Fruit fly (Drosophila melanogaster) whole organism, embryonic: ENCODE measurements around the gene CG9970.

Experiments used
- Antp ChIP-seq: fragments of 200-800 bp; sonication (Bioruptor generic); optimal IDR thresholded peaks from 3 replicates; lab custom pipeline; 2016; ENCODE audit warnings: missing biosample characterization, missing genetic modification characterization
- CG10321 ChIP-seq: fragments of 200-800 bp; sonication (Bioruptor generic); IDR thresholded peaks from 2 replicates; pipeline ENCODE4 v1.3.6; 2022; ENCODE audit warnings: missing biosample characterization, missing genetic modification characterization
- CG10366 ChIP-seq: fragments of 200-800 bp; sonication (Bioruptor generic); IDR thresholded peaks from 2 replicates; pipeline ENCODE4 v1.3.6; 2022; ENCODE audit warnings: missing biosample characterization, missing genetic modification characterization
- CG11504 ChIP-seq: fragments of 200-800 bp; sonication (Bioruptor generic); optimal IDR thresholded peaks from 3 replicates; lab custom pipeline; 2019; ENCODE audit warnings: missing biosample characterization, mild to moderate bottlenecking, missing genetic modification characterization, moderate library complexity
- CG15479 ChIP-seq: fragments of 200-800 bp; sonication (Bioruptor generic); optimal IDR thresholded peaks from 3 replicates; lab custom pipeline; 2019; ENCODE audit warnings: missing biosample characterization, mild to moderate bottlenecking, missing genetic modification characterization, moderate library complexity
- CG15514 ChIP-seq: fragments of 200-800 bp; sonication (Bioruptor generic); optimal IDR thresholded peaks from 3 replicates; lab custom pipeline; 2017; ENCODE audit warnings: missing biosample characterization, missing genetic modification characterization, mild to moderate bottlenecking, moderate library complexity, missing genetic modification reagents
- CG18262 ChIP-seq: fragments of 200-800 bp; optimal IDR thresholded peaks from 3 replicates; lab custom pipeline; 2019; ENCODE audit warnings: missing biosample characterization, mild to moderate bottlenecking, missing genetic modification characterization, moderate library complexity
- CG1832 ChIP-seq: fragments of 200-800 bp; sonication (Bioruptor generic); optimal IDR thresholded peaks from 2 replicates; lab custom pipeline; 2017; ENCODE audit warnings: missing biosample characterization, mild to moderate bottlenecking, missing genetic modification characterization, inconsistent platforms
- CG18764 ChIP-seq: fragments of 200-800 bp; sonication (Bioruptor generic); optimal IDR thresholded peaks from 3 replicates; lab custom pipeline; 2016; ENCODE audit warnings: missing biosample characterization, missing genetic modification characterization
- CG32772 ChIP-seq: fragments of 200-800 bp; sonication (Bioruptor generic); IDR thresholded peaks from 2 replicates; pipeline ENCODE4 v1.3.6; 2022; ENCODE audit warnings: missing biosample characterization, missing genetic modification characterization
- CG34376 ChIP-seq: fragments of 200-800 bp; sonication (Bioruptor generic); optimal IDR thresholded peaks from 2 replicates; lab custom pipeline; 2018; ENCODE audit warnings: missing biosample characterization, mild to moderate bottlenecking, missing genetic modification characterization
- CG8478 ChIP-seq: fragments of >200 bp; optimal IDR thresholded peaks from 2 replicates; lab custom pipeline; 2018
- CrebB ChIP-seq: fragments of 200-800 bp; sonication (Bioruptor generic); optimal IDR thresholded peaks from 3 replicates; lab custom pipeline; 2018; ENCODE audit warnings: missing biosample characterization, mild to moderate bottlenecking, missing genetic modification characterization
- D ChIP-seq, 2 experiments: fragments of 200-800 bp in 1 of 2; fragments of >200 bp in 1 of 2; sonication (Bioruptor generic) in 1 of 2; optimal IDR thresholded peaks; 2 replicates in 1 of 2; 3 replicates in 1 of 2; lab custom pipeline; 2017; ENCODE audit warnings: mild to moderate bottlenecking in 1 of 2, missing biosample characterization in 1 of 2, missing genetic modification characterization in 1 of 2, missing genetic modification reagents in 1 of 2
- Dfd ChIP-seq, 2 experiments: fragments of >200 bp; optimal IDR thresholded peaks; 2 replicates each; lab custom pipeline; 2017; ENCODE audit warnings: missing biosample characterization in 2 of 2, missing genetic modification characterization in 2 of 2
- Fer2 ChIP-seq: fragments of 200-800 bp; sonication (Bioruptor generic); optimal IDR thresholded peaks from 2 replicates; lab custom pipeline; 2018; ENCODE audit warnings: missing biosample characterization, mild to moderate bottlenecking, missing genetic modification characterization, moderate library complexity
- Ptx1 ChIP-seq: fragments of 200-800 bp; sonication (Bioruptor generic); IDR thresholded peaks from 2 replicates; pipeline ENCODE4 v1.3.6; 2022; ENCODE audit warnings: missing biosample characterization, missing genetic modification characterization
- ac ChIP-seq: fragments of 200-800 bp; sonication (Bioruptor generic); optimal IDR thresholded peaks from 3 replicates; lab custom pipeline; 2017; ENCODE audit warnings: missing biosample characterization, mild to moderate bottlenecking, missing genetic modification characterization
- amos ChIP-seq: fragments of 200-800 bp; sonication (Bioruptor generic); IDR thresholded peaks from 2 replicates; pipeline ENCODE4 v1.3.6; 2022; ENCODE audit warnings: missing biosample characterization, missing genetic modification characterization; ENCODE audit not compliant: partially characterized antibody
- bsh ChIP-seq, 2 experiments: fragments of 200-800 bp; sonication (Bioruptor generic); optimal IDR thresholded peaks; 2 replicates each; lab custom pipeline; 2017 to 2018; ENCODE audit warnings: mild to moderate bottlenecking in 2 of 2, missing biosample characterization in 2 of 2, missing genetic modification characterization in 2 of 2, moderate library complexity in 1 of 2
- cg ChIP-seq: fragments of 200-800 bp; sonication (Bioruptor generic); optimal IDR thresholded peaks from 3 replicates; lab custom pipeline; 2019; ENCODE audit warnings: missing biosample characterization, mild to moderate bottlenecking, missing genetic modification characterization, moderate library complexity
- corto ChIP-seq: fragments of 200-800 bp; sonication (Bioruptor generic); optimal IDR thresholded peaks from 2 replicates; lab custom pipeline; 2016; ENCODE audit warnings: missing biosample characterization, mild to moderate bottlenecking, missing genetic modification characterization, moderate library complexity
- dan ChIP-seq: fragments of 200-800 bp; sonication (Bioruptor generic); IDR thresholded peaks from 2 replicates; pipeline ENCODE4 v1.3.6; 2022; ENCODE audit warnings: missing biosample characterization, missing genetic modification characterization
- dimm ChIP-seq: fragments of 200-800 bp; sonication (Bioruptor generic); IDR thresholded peaks from 2 replicates; pipeline ENCODE4 v1.3.6; 2022; ENCODE audit warnings: missing biosample characterization, missing genetic modification characterization
- dpn ChIP-seq, 2 experiments: fragments of 200-800 bp; sonication (Bioruptor generic); optimal IDR thresholded peaks; 3 replicates each; lab custom pipeline; 2016; ENCODE audit warnings: missing biosample characterization in 2 of 2, missing genetic modification characterization in 2 of 2
- kni ChIP-seq: fragments of 200-800 bp; sonication (Bioruptor generic); optimal IDR thresholded peaks from 3 replicates; lab custom pipeline; 2017; ENCODE audit warnings: mild to moderate bottlenecking, missing biosample characterization, missing genetic modification reagents, missing genetic modification characterization
- knrl ChIP-seq: fragments of 200-800 bp; sonication (Bioruptor generic); IDR thresholded peaks from 3 replicates; pipeline ENCODE4 v1.3.6; 2022; ENCODE audit warnings: missing biosample characterization, missing genetic modification characterization; ENCODE audit not compliant: partially characterized antibody
- lbe ChIP-seq: fragments of 200-800 bp; sonication (Bioruptor generic); optimal IDR thresholded peaks from 2 replicates; lab custom pipeline; 2016; ENCODE audit warnings: missing biosample characterization, mild to moderate bottlenecking, missing genetic modification characterization
- nerfin-1 ChIP-seq: fragments of 200-800 bp; sonication (Bioruptor generic); optimal IDR thresholded peaks from 3 replicates; lab custom pipeline; 2019; ENCODE audit warnings: missing biosample characterization, mild to moderate bottlenecking, missing genetic modification characterization, moderate library complexity
- nom ChIP-seq: fragments of 200-800 bp; sonication (Bioruptor generic); optimal IDR thresholded peaks from 2 replicates; lab custom pipeline; 2017; ENCODE audit warnings: missing biosample characterization, missing genetic modification characterization, mild to moderate bottlenecking, moderate library complexity, missing genetic modification reagents
- phol ChIP-seq: fragments of 200-800 bp; sonication (Bioruptor generic); optimal IDR thresholded peaks from 3 replicates; lab custom pipeline; 2018; ENCODE audit warnings: missing biosample characterization, mild to moderate bottlenecking, missing genetic modification characterization, moderate library complexity
- pros ChIP-seq: fragments of 200-800 bp; sonication (Bioruptor generic); optimal IDR thresholded peaks from 3 replicates; lab custom pipeline; 2019; ENCODE audit warnings: missing biosample characterization, mild to moderate bottlenecking, missing genetic modification characterization, moderate library complexity
- psq ChIP-seq: fragments of 200-800 bp; sonication (Bioruptor generic); optimal IDR thresholded peaks from 2 replicates; lab custom pipeline; 2017; ENCODE audit warnings: missing biosample characterization, missing genetic modification characterization
- rib ChIP-seq: fragments of 200-800 bp; sonication (Bioruptor generic); IDR thresholded peaks from 2 replicates; pipeline ENCODE4 v1.3.6; 2022; ENCODE audit warnings: missing biosample characterization, missing genetic modification characterization
- salm ChIP-seq: fragments of 200-800 bp; sonication (Bioruptor generic); optimal IDR thresholded peaks from 2 replicates; lab custom pipeline; 2018; ENCODE audit warnings: missing biosample characterization, mild to moderate bottlenecking, missing genetic modification characterization
- sens ChIP-seq: fragments of 200-800 bp; sonication (Bioruptor generic); peaks from one replicate; lab custom pipeline; 2016; ENCODE audit warnings: missing biosample characterization, missing genetic modification characterization
- slou ChIP-seq: fragments of 200-800 bp; sonication (Bioruptor generic); optimal IDR thresholded peaks from 3 replicates; lab custom pipeline; 2016; ENCODE audit warnings: missing biosample characterization, missing genetic modification characterization
- slp2 ChIP-seq: fragments of 200-800 bp; sonication (Bioruptor generic); optimal IDR thresholded peaks from 2 replicates; lab custom pipeline; 2016; ENCODE audit warnings: missing biosample characterization, missing genetic modification characterization
- sna ChIP-seq: fragments of 200-800 bp; sonication (Bioruptor generic); IDR thresholded peaks from 2 replicates; pipeline ENCODE4 v1.3.6; 2022; ENCODE audit warnings: missing biosample characterization, missing genetic modification characterization; ENCODE audit not compliant: partially characterized antibody
- sqz ChIP-seq: fragments of 200-800 bp; sonication (Bioruptor generic); optimal IDR thresholded peaks from 3 replicates; lab custom pipeline; 2018; ENCODE audit warnings: missing biosample characterization, mild to moderate bottlenecking, missing genetic modification characterization
- tin ChIP-seq: fragments of 200-800 bp; sonication (Bioruptor generic); optimal IDR thresholded peaks from 3 replicates; lab custom pipeline; 2016; ENCODE audit warnings: missing biosample characterization, missing genetic modification characterization
- twi ChIP-seq: fragments of 200-800 bp; optimal IDR thresholded peaks from 2 replicates; lab custom pipeline; 2019; ENCODE audit warnings: missing biosample characterization, mild to moderate bottlenecking, missing genetic modification characterization, moderate library complexity
- vnd ChIP-seq: fragments of 200-800 bp; sonication (Bioruptor generic); IDR thresholded peaks from 3 replicates; pipeline ENCODE4 v1.3.6; 2022; ENCODE audit warnings: missing biosample characterization, missing genetic modification characterization; ENCODE audit not compliant: partially characterized antibody
- z ChIP-seq: fragments of 200-800 bp; sonication (Bioruptor generic); IDR thresholded peaks from 3 replicates; pipeline ENCODE4 v1.3.6; 2022; ENCODE audit warnings: missing biosample characterization, missing genetic modification characterization

Gene CG9970

dm6 chr3L:2871155-2871554 is 45.3 kb downstream of the CG9970 start (continued):
- no peak for TF ChIP-seq CrebB (tag; lab: Kevin White, UChicago)
- TF ChIP-seq CG11504 (tag; lab: Kevin White, UChicago), result peak; percentile 54
- no peak for TF ChIP-seq dpn (GFP tag; optimal IDR thresholded peaks at IDR 0.05; lab: Kevin White, UChicago)
- no peak for TF ChIP-seq slou (GFP tag; lab: Kevin White, UChicago)
- peak in 1 of 2 experiments; percentile 86 for TF ChIP-seq Dfd (GFP tag; optimal IDR thresholded peaks at IDR 0.05; lab: Kevin White, UChicago)
- no peak for TF ChIP-seq CG34376 (GFP tag; lab: Kevin White, UChicago)
- no peak for TF ChIP-seq slp2
- no peak for TF ChIP-seq Antp
- TF ChIP-seq CG8478, result peak; percentile 73

- TF ChIP-seq ac (GFP tag; lab: Kevin White, UChicago) (peak; percentile 49), lbe (GFP tag; lab: Kevin White, UChicago) (peak; percentile 83), z (peak; percentile 41; the same call in 1 of the 3 replicates), tin (GFP tag; lab: Kevin White, UChicago) (no peak), pros (GFP tag; lab: Kevin White, UChicago) (peak; percentile 73), twi (peak; percentile 93), vnd (0 out of 3 replicates have a peak, but pooled peaks have one; percentile 27), corto (peak; percentile 53), CG18262 (tag; lab: Kevin White, UChicago) (no peak), salm (tag; lab: Kevin White, UChicago) (no peak), Ptx1 (GFP tag; lab: Robert Waterston, UW) (no peak), nom (peak; percentile 53), CG1832 (peak; percentile 56), bsh (GFP tag; optimal IDR thresholded peaks at IDR 0.05; lab: Kevin White, UChicago) (peak in 1 of 2 experiments; percentile 63), D (optimal IDR thresholded peaks at IDR 0.05; lab: Kevin White, UChicago) (no peak), D (GFP tag; optimal IDR thresholded peaks at IDR 0.05; lab: Kevin White, UChicago) (no peak), amos (GFP tag; lab: Robert Waterston, UW) (0 out of 2 replicates have a peak, but pooled peaks have one; percentile 5), sens (peak; percentile 64)
- TF ChIP-seq, all 482 proteins: peak for 12
Measured at dm6 chr3L:2868695-2869444, 47.6 kb downstream of the CG9970 start.

- TF ChIP-seq ac (GFP tag; lab: Kevin White, UChicago), result peak; percentile 76
- peak; percentile 41 for TF ChIP-seq nerfin-1 (tag; lab: Kevin White, UChicago)
- TF ChIP-seq Fer2 (tag; lab: Kevin White, UChicago), result no peak
- no peak for TF ChIP-seq CG15514 (GFP tag; lab: Kevin White, UChicago)
- TF ChIP-seq CG10366 (GFP tag; lab: Robert Waterston, UW), result 0 out of 2 replicates have a peak, but pooled peaks have one; percentile 8
- no peak for TF ChIP-seq sna (GFP tag; lab: Robert Waterston, UW)
- TF ChIP-seq kni (GFP tag; lab: Kevin White, UChicago), result peak; percentile 47
- TF ChIP-seq dimm (GFP tag; lab: Robert Waterston, UW), result no peak
- peak; percentile 94 for TF ChIP-seq sqz (GFP tag; lab: Kevin White, UChicago)
- TF ChIP-seq dan (GFP tag; lab: Robert Waterston, UW), result no peak
- peak; percentile 85 for TF ChIP-seq cg
- TF ChIP-seq pros (GFP tag; lab: Kevin White, UChicago), result peak; percentile 71
- TF ChIP-seq knrl (GFP tag; lab: Robert Waterston, UW), result 0 out of 3 replicates have a peak, but pooled peaks have one; percentile 21
- TF ChIP-seq twi, result peak; percentile 90
- peak; percentile 3 for TF ChIP-seq CG15479 (GFP tag; lab: Kevin White, UChicago)
- peak; percentile 37 for TF ChIP-seq psq (GFP tag; lab: Kevin White, UChicago)
- TF ChIP-seq nom, result peak; percentile 22
- TF ChIP-seq CG10321 (GFP tag; lab: Robert Waterston, UW), result peak; percentile 44; the same call in 1 of the 2 replicates
- no peak for TF ChIP-seq CG18764 (GFP tag; lab: Kevin White, UChicago)
- TF ChIP-seq CG32772 (GFP tag; lab: Robert Waterston, UW), result peak; percentile 87
- no peak for TF ChIP-seq rib (GFP tag; lab: Robert Waterston, UW)
- TF ChIP-seq phol (tag; lab: Kevin White, UChicago), result no peak
Measured at dm6 chr3L:2867447-2868203, 48.8 kb downstream of the CG9970 start.
